Fruit fly (Drosophila melanogaster) whole organism, embryonic: ENCODE measurements around the gene Mtr3.

ENCODE experiments used
- Atf3 ChIP-seq: fragments of 200-800 bp; sonication (Bioruptor generic); optimal IDR thresholded peaks from 3 replicates; lab custom pipeline; 2016; ENCODE audit warnings: missing biosample characterization, missing genetic modification characterization
- Bteb2 ChIP-seq: fragments of 200-800 bp; sonication (Bioruptor generic); optimal IDR thresholded peaks from 2 replicates; lab custom pipeline; 2016; ENCODE audit warnings: missing biosample characterization, missing genetic modification characterization
- CG10147 ChIP-seq: fragments of 200-800 bp; sonication (Bioruptor generic); optimal IDR thresholded peaks from 2 replicates; lab custom pipeline; 2019; ENCODE audit warnings: missing biosample characterization, mild to moderate bottlenecking, missing genetic modification characterization, moderate library complexity
- CG10209 ChIP-seq: fragments of 200-800 bp; sonication (Bioruptor generic); optimal IDR thresholded peaks from 3 replicates; lab custom pipeline; 2017; ENCODE audit warnings: missing biosample characterization, mild to moderate bottlenecking, missing genetic modification characterization, missing genetic modification reagents
- CG11247 ChIP-seq: fragments of 200-800 bp; sonication (Bioruptor generic); IDR thresholded peaks from 2 replicates; pipeline ENCODE4 v1.3.6; 2022; ENCODE audit warnings: missing biosample characterization, missing genetic modification characterization
- CG12299 ChIP-seq: fragments of 200-800 bp; sonication (Bioruptor generic); optimal IDR thresholded peaks from 2 replicates; lab custom pipeline; 2018; ENCODE audit warnings: missing biosample characterization, mild to moderate bottlenecking, missing genetic modification characterization
- CG12391 ChIP-seq: fragments of 200-800 bp; sonication (Bioruptor generic); optimal IDR thresholded peaks from 3 replicates; lab custom pipeline; 2018; ENCODE audit warnings: missing biosample characterization, mild to moderate bottlenecking, missing genetic modification characterization, moderate library complexity
- CG15073 ChIP-seq: fragments of 200-800 bp; sonication (Bioruptor generic); optimal IDR thresholded peaks from 2 replicates; lab custom pipeline; 2016; ENCODE audit warnings: missing biosample characterization, missing genetic modification characterization
- CG15696 ChIP-seq: fragments of 200-800 bp; sonication (Bioruptor generic); optimal IDR thresholded peaks from 2 replicates; lab custom pipeline; 2019; ENCODE audit warnings: missing biosample characterization, mild to moderate bottlenecking, missing genetic modification characterization, moderate library complexity
- CG17912 ChIP-seq: fragments of 200-800 bp; sonication (Bioruptor generic); optimal IDR thresholded peaks from 2 replicates; lab custom pipeline; 2018; ENCODE audit warnings: missing biosample characterization, mild to moderate bottlenecking, missing genetic modification characterization
- CG30020 ChIP-seq: fragments of 200-800 bp; optimal IDR thresholded peaks from 2 replicates; lab custom pipeline; 2019; ENCODE audit warnings: missing biosample characterization, mild to moderate bottlenecking, missing genetic modification characterization, moderate library complexity
- CG32532 ChIP-seq: fragments of 200-800 bp; sonication (Bioruptor generic); IDR thresholded peaks from 2 replicates; pipeline ENCODE4 v1.3.6; 2022; ENCODE audit warnings: missing biosample characterization, missing genetic modification characterization
- CG3838 ChIP-seq: fragments of 200-800 bp; sonication (Bioruptor generic); optimal IDR thresholded peaks from 3 replicates; lab custom pipeline; 2016; ENCODE audit warnings: missing biosample characterization, missing genetic modification characterization
- CG43689 ChIP-seq: fragments of 200-800 bp; sonication (Bioruptor generic); IDR thresholded peaks from 2 replicates; pipeline ENCODE4 v1.3.6; 2022; ENCODE audit warnings: missing biosample characterization, missing genetic modification characterization
- CG4404 ChIP-seq: fragments of 200-800 bp; sonication (Bioruptor generic); IDR thresholded peaks from 2 replicates; pipeline ENCODE4 v1.3.6; 2022; ENCODE audit warnings: missing biosample characterization, missing genetic modification characterization
- CG5180 ChIP-seq: fragments of 200-800 bp; sonication (Bioruptor generic); optimal IDR thresholded peaks from 3 replicates; lab custom pipeline; 2017; ENCODE audit warnings: missing biosample characterization, missing genetic modification characterization, mild to moderate bottlenecking, moderate library complexity, missing genetic modification reagents
- CG6254 ChIP-seq: fragments of 200-800 bp; sonication (Bioruptor generic); optimal IDR thresholded peaks from 3 replicates; lab custom pipeline; 2017; ENCODE audit warnings: mild to moderate bottlenecking, missing biosample characterization, missing genetic modification reagents, missing genetic modification characterization
- CG6272 ChIP-seq: fragments of 200-800 bp; sonication (Bioruptor generic); IDR thresholded peaks from 2 replicates; pipeline ENCODE4 v1.3.6; 2022; ENCODE audit warnings: missing biosample characterization, missing genetic modification characterization
- CG9727 ChIP-seq: fragments of 200-800 bp; sonication (Bioruptor generic); optimal IDR thresholded peaks from 3 replicates; lab custom pipeline; 2017; ENCODE audit warnings: missing biosample characterization, mild to moderate bottlenecking, missing genetic modification characterization
- CG9876 ChIP-seq: fragments of 200-800 bp; sonication (Bioruptor generic); optimal IDR thresholded peaks from 2 replicates; lab custom pipeline; 2016; ENCODE audit warnings: missing biosample characterization, missing genetic modification characterization
- HmgZ ChIP-seq: fragments of 200-800 bp; sonication (Bioruptor generic); optimal IDR thresholded peaks from 2 replicates; lab custom pipeline; 2018; ENCODE audit warnings: missing biosample characterization, mild to moderate bottlenecking, missing genetic modification characterization
- Mes4 ChIP-seq: fragments of 200-800 bp; sonication (Bioruptor generic); optimal IDR thresholded peaks from 2 replicates; lab custom pipeline; 2016; ENCODE audit warnings: missing biosample characterization, missing genetic modification characterization
- NC2β ChIP-seq: fragments of 200-800 bp; sonication (Bioruptor generic); optimal IDR thresholded peaks from 2 replicates; lab custom pipeline; 2016; ENCODE audit warnings: missing biosample characterization, missing genetic modification characterization
- Poxn ChIP-seq: fragments of 200-800 bp; sonication (Bioruptor generic); IDR thresholded peaks from 2 replicates; pipeline ENCODE4 v1.3.6; 2022; ENCODE audit warnings: missing biosample characterization, missing genetic modification characterization
- Ptx1 ChIP-seq: fragments of 200-800 bp; sonication (Bioruptor generic); IDR thresholded peaks from 2 replicates; pipeline ENCODE4 v1.3.6; 2022; ENCODE audit warnings: missing biosample characterization, missing genetic modification characterization
- Sin3A ChIP-seq: fragments of >200 bp; optimal IDR thresholded peaks from 2 replicates; lab custom pipeline; 2018
- Sry-β ChIP-seq: fragments of 200-800 bp; sonication (Bioruptor generic); optimal IDR thresholded peaks from 2 replicates; lab custom pipeline; 2018; ENCODE audit warnings: missing biosample characterization, mild to moderate bottlenecking, missing genetic modification characterization, moderate library complexity
- Tbp ChIP-seq: fragments of >200 bp; optimal IDR thresholded peaks from 2 replicates; lab custom pipeline; 2018; ENCODE audit warnings: missing biosample characterization, missing genetic modification characterization
- Usf ChIP-seq: fragments of 200-800 bp; sonication (Bioruptor generic); optimal IDR thresholded peaks from 2 replicates; lab custom pipeline; 2017; ENCODE audit warnings: missing genotype, missing biosample characterization, missing genetic modification characterization
- ara ChIP-seq: fragments of 200-800 bp; sonication (Bioruptor generic); IDR thresholded peaks from 2 replicates; pipeline ENCODE4 v1.3.6; 2022; ENCODE audit warnings: missing biosample characterization, missing genetic modification characterization
- ash1 ChIP-seq: fragments of 200-800 bp; sonication (Bioruptor generic); optimal IDR thresholded peaks from 2 replicates; lab custom pipeline; 2018; ENCODE audit warnings: missing biosample characterization, mild to moderate bottlenecking, missing genetic modification characterization
- bigmax ChIP-seq: fragments of 200-800 bp; sonication (Bioruptor generic); optimal IDR thresholded peaks from 2 replicates; lab custom pipeline; 2018; ENCODE audit warnings: missing biosample characterization, mild to moderate bottlenecking, missing genetic modification characterization
- bsh ChIP-seq, 2 experiments: fragments of 200-800 bp; sonication (Bioruptor generic); optimal IDR thresholded peaks; 2 replicates each; lab custom pipeline; 2017 to 2018; ENCODE audit warnings: mild to moderate bottlenecking in 2 of 2, missing biosample characterization in 2 of 2, missing genetic modification characterization in 2 of 2, moderate library complexity in 1 of 2
- chm ChIP-seq: fragments of 200-800 bp; sonication (Bioruptor generic); IDR thresholded peaks from 2 replicates; pipeline ENCODE4 v1.3.6; 2022; ENCODE audit warnings: missing biosample characterization, missing genetic modification characterization
- dm ChIP-seq: fragments of 200-800 bp; sonication (Bioruptor generic); optimal IDR thresholded peaks from 3 replicates; lab custom pipeline; 2016; ENCODE audit warnings: missing biosample characterization, missing genetic modification characterization
- eyg ChIP-seq: fragments of 200-800 bp; sonication (Bioruptor generic); optimal IDR thresholded peaks from 3 replicates; lab custom pipeline; 2016; ENCODE audit warnings: missing biosample characterization, missing genetic modification characterization
- fd64A ChIP-seq: fragments of 200-800 bp; sonication (Bioruptor generic); optimal IDR thresholded peaks from 3 replicates; lab custom pipeline; 2018; ENCODE audit warnings: missing biosample characterization, mild to moderate bottlenecking, missing genetic modification characterization
- gce ChIP-seq: fragments of 200-800 bp; sonication (Bioruptor generic); IDR thresholded peaks from 3 replicates; pipeline ENCODE4 v1.3.6; 2022; ENCODE audit warnings: missing biosample characterization, missing genetic modification characterization
- hb ChIP-seq: fragments of 200-800 bp; sonication (Bioruptor generic); IDR thresholded peaks from 3 replicates; pipeline ENCODE4 v1.3.6; 2022; ENCODE audit warnings: missing biosample characterization, missing genetic modification characterization; ENCODE audit not compliant: partially characterized antibody
- hbn ChIP-seq: fragments of 200-800 bp; sonication (Bioruptor generic); IDR thresholded peaks from 2 replicates; pipeline ENCODE4 v1.3.6; 2022; ENCODE audit warnings: missing biosample characterization, missing genetic modification characterization; ENCODE audit not compliant: partially characterized antibody
- jing ChIP-seq: fragments of 200-800 bp; sonication (Bioruptor generic); optimal IDR thresholded peaks from 2 replicates; lab custom pipeline; 2018; ENCODE audit warnings: missing biosample characterization, mild to moderate bottlenecking, missing genetic modification characterization
- ken ChIP-seq: fragments of 200-800 bp; sonication (Bioruptor generic); IDR thresholded peaks from 3 replicates; pipeline ENCODE4 v1.3.6; 2022; ENCODE audit warnings: missing biosample characterization, missing genetic modification characterization
- nerfin-2 ChIP-seq: fragments of 200-800 bp; sonication (Bioruptor generic); IDR thresholded peaks from 2 replicates; pipeline ENCODE4 v1.3.6; 2022; ENCODE audit warnings: missing biosample characterization, missing genetic modification characterization; ENCODE audit not compliant: partially characterized antibody
- pb ChIP-seq: fragments of 200-800 bp; sonication (Bioruptor generic); optimal IDR thresholded peaks from 3 replicates; lab custom pipeline; 2016; ENCODE audit warnings: missing biosample characterization, missing genetic modification characterization
- pzg ChIP-seq: fragments of 200-800 bp; sonication (Bioruptor generic); optimal IDR thresholded peaks from 3 replicates; lab custom pipeline; 2018; ENCODE audit warnings: missing biosample characterization, mild to moderate bottlenecking, missing genetic modification characterization, moderate library complexity
- repo ChIP-seq: fragments of 200-800 bp; sonication (Bioruptor generic); optimal IDR thresholded peaks from 2 replicates; lab custom pipeline; 2016; ENCODE audit warnings: missing biosample characterization, missing genetic modification characterization
- salm ChIP-seq: fragments of 200-800 bp; sonication (Bioruptor generic); optimal IDR thresholded peaks from 2 replicates; lab custom pipeline; 2018; ENCODE audit warnings: missing biosample characterization, mild to moderate bottlenecking, missing genetic modification characterization
- schlank ChIP-seq: fragments of 200-800 bp; sonication (Bioruptor generic); optimal IDR thresholded peaks from 2 replicates; lab custom pipeline; 2018; ENCODE audit warnings: missing biosample characterization, mild to moderate bottlenecking, missing genetic modification characterization
- shn ChIP-seq: fragments of 200-800 bp; sonication (Bioruptor generic); optimal IDR thresholded peaks from 3 replicates; lab custom pipeline; 2016; ENCODE audit warnings: missing biosample characterization, missing genetic modification characterization
- sr ChIP-seq: fragments of 200-800 bp; sonication (Bioruptor generic); IDR thresholded peaks from 3 replicates; pipeline ENCODE4 v1.3.6; 2022; ENCODE audit warnings: missing biosample characterization, missing genetic modification characterization
- zen ChIP-seq: fragments of 200-800 bp; sonication (Bioruptor generic); optimal IDR thresholded peaks from 3 replicates; lab custom pipeline; 2018; ENCODE audit warnings: missing biosample characterization, mild to moderate bottlenecking, missing genetic modification characterization, moderate library complexity
- zfh2 ChIP-seq: fragments of 200-800 bp; sonication (Bioruptor generic); optimal IDR thresholded peaks from 2 replicates; lab custom pipeline; 2016; ENCODE audit warnings: missing biosample characterization, missing genetic modification characterization

Gene Mtr3

DNA sequence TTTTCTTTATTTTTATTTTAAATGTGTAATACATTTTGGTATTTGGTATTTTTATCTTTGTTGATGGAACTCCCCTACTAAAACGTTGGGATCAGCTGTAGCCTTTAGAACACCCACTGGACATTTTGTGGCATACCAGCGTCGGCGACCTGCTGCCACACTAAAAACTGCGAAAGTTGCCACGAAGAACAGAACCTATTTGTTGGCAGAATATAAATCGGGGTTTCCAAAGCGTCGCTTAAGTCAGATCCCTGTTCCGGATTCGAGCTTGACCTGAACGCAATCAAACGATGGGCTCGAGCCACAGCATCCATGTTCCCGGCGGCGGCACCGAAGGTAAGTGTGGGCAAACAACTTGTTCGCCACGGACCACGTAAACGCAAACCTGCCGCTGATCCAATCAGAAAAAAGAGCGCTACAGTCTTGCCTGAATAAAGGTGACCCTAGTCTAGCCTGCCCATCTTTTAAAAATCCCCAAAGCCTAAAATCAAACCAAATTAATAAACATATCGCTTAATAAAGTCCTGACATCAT lies 11.3 kb upstream of the Mtr3 start, which contains the start of gene Grasp65 (continued):
- TF ChIP-seq CG9876 (GFP tag; lab: Kevin White, UChicago): no peak
- TF ChIP-seq repo (GFP tag; lab: Kevin White, UChicago): no peak
- no peak for TF ChIP-seq dm (GFP tag; lab: Kevin White, UChicago)
- peak; percentile 66 for TF ChIP-seq pzg (GFP tag; lab: Kevin White, UChicago)
- peak; percentile 35 for TF ChIP-seq CG12391 (tag; lab: Kevin White, UChicago)
- TF ChIP-seq Tbp: no peak
- no peak for TF ChIP-seq CG6272 (GFP tag; lab: Robert Waterston, UW)
- no peak for TF ChIP-seq CG12299 (tag; lab: Kevin White, UChicago)
- peak; percentile 21 for TF ChIP-seq CG30020
- no peak for TF ChIP-seq CG15073 (GFP tag; lab: Kevin White, UChicago)
- TF ChIP-seq CG17912: no peak
- TF ChIP-seq Bteb2 (GFP tag; lab: Kevin White, UChicago): no peak
- TF ChIP-seq hb: no peak
- TF ChIP-seq CG5180 (GFP tag; lab: Kevin White, UChicago): no peak
- TF ChIP-seq Atf3 (GFP tag; lab: Kevin White, UChicago): no peak
- TF ChIP-seq hbn: no peak
- no peak for TF ChIP-seq ara (GFP tag; lab: Robert Waterston, UW)
- TF ChIP-seq gce: no peak
- TF ChIP-seq bigmax (GFP tag; lab: Kevin White, UChicago): no peak
- TF ChIP-seq salm (tag; lab: Kevin White, UChicago): no peak
- TF ChIP-seq CG9727 (GFP tag; lab: Kevin White, UChicago): no peak
- no peak for TF ChIP-seq jing
- TF ChIP-seq sr (GFP tag; lab: Robert Waterston, UW): no peak
- TF ChIP-seq CG43689: no peak
- TF ChIP-seq chm (GFP tag; lab: Robert Waterston, UW): no peak; the same call in 1 of the 2 replicates
- TF ChIP-seq eyg: no peak
- TF ChIP-seq ken (GFP tag; lab: Robert Waterston, UW): no peak
- TF ChIP-seq CG6254 (GFP tag; lab: Kevin White, UChicago): no peak
- no peak for TF ChIP-seq bsh (GFP tag; optimal IDR thresholded peaks at IDR 0.05; lab: Kevin White, UChicago)
- TF ChIP-seq CG10147: peak; percentile 28
- no peak for TF ChIP-seq schlank (tag; lab: Kevin White, UChicago)
- TF ChIP-seq Usf (GFP tag; lab: Kevin White, UChicago): no peak
- TF ChIP-seq Poxn: no peak
- TF ChIP-seq CG32532 (GFP tag; lab: Robert Waterston, UW): peak; percentile 18; the same call in 1 of the 2 replicates
- no peak for TF ChIP-seq CG4404 (GFP tag; lab: Robert Waterston, UW)
- no peak for TF ChIP-seq Ptx1 (GFP tag; lab: Robert Waterston, UW)
- no peak for TF ChIP-seq Mes4
- TF ChIP-seq Sin3A: peak; percentile 4
- TF ChIP-seq nerfin-2: no peak
- no peak for TF ChIP-seq pb
- no peak for TF ChIP-seq CG15696
- no peak for TF ChIP-seq zfh2 (GFP tag; lab: Kevin White, UChicago)
- TF ChIP-seq fd64A (GFP tag; lab: Kevin White, UChicago): no peak
- TF ChIP-seq shn: no peak
- no peak for TF ChIP-seq CG3838
- peak; percentile 53 for TF ChIP-seq HmgZ (tag; lab: Kevin White, UChicago)
- no peak for TF ChIP-seq ash1 (GFP tag; lab: Kevin White, UChicago)
- TF ChIP-seq zen: no peak
- no peak for TF ChIP-seq CG10209 (GFP tag; lab: Kevin White, UChicago)
- no peak for TF ChIP-seq Sry-β (GFP tag; lab: Kevin White, UChicago)
- TF ChIP-seq NC2β: no peak
- no peak for TF ChIP-seq CG11247 (GFP tag; lab: Robert Waterston, UW)
